Worm (Caenorhabditis elegans): ENCODE results near the gene msp-59.

- TF ChIP-seq lin-13 (GFP tag; optimal IDR thresholded peaks at IDR 0.05) (no peak), lsy-2 (tag; optimal IDR thresholded peaks at IDR 0.05) (no peak), nhr-11 (tag; optimal IDR thresholded peaks at IDR 0.05) (no peak), sma-3 (GFP tag; optimal IDR thresholded peaks at IDR 0.05) (peak; percentile 18), dmd-4 (tag; optimal IDR thresholded peaks at IDR 0.05) (no peak), F13H6.1 (tag; optimal IDR thresholded peaks at IDR 0.05) (no peak), zag-1 (tag; optimal IDR thresholded peaks at IDR 0.05) (no peak)
Measured at ce11 chrIV:5337649-5338048, 24.7 kb upstream of the msp-59 start.
